Fruit fly (Drosophila melanogaster) whole organism, embryonic: ENCODE data around the gene Rab14.

Experiments
- Adf1 ChIP-seq: fragments of 200-800 bp; sonication (Bioruptor generic); IDR thresholded peaks from 2 replicates; pipeline ENCODE4 v1.3.6; 2022; ENCODE audit warnings: missing biosample characterization, missing genetic modification characterization
- Blimp-1 ChIP-seq: fragments of 200-800 bp; sonication (Bioruptor generic); optimal IDR thresholded peaks from 3 replicates; lab custom pipeline; 2018; ENCODE audit warnings: missing biosample characterization, missing genetic modification characterization, mild to moderate bottlenecking, moderate library complexity, missing genetic modification reagents
- CG11085 ChIP-seq: fragments of 200-800 bp; sonication (Bioruptor generic); IDR thresholded peaks from 2 replicates; pipeline ENCODE4 v1.3.6; 2022; ENCODE audit warnings: missing biosample characterization, missing genetic modification characterization
- CG11398 ChIP-seq: fragments of 200-800 bp; sonication (Bioruptor generic); optimal IDR thresholded peaks from 2 replicates; lab custom pipeline; 2016; ENCODE audit warnings: missing biosample characterization, missing genetic modification characterization
- CG11560 ChIP-seq: fragments of 200-800 bp; sonication (Bioruptor generic); IDR thresholded peaks from 3 replicates; pipeline ENCODE4 v1.3.6; 2022; ENCODE audit warnings: missing biosample characterization, missing genetic modification characterization
- CG11695 ChIP-seq: fragments of 200-800 bp; sonication (Bioruptor generic); IDR thresholded peaks from 3 replicates; pipeline ENCODE4 v1.3.6; 2022; ENCODE audit warnings: missing biosample characterization, missing genetic modification characterization
- CG13424 ChIP-seq: fragments of 200-800 bp; sonication (Bioruptor generic); optimal IDR thresholded peaks from 2 replicates; lab custom pipeline; 2019; ENCODE audit warnings: missing biosample characterization, mild to moderate bottlenecking, missing genetic modification characterization, moderate library complexity
- CG14014 ChIP-seq: fragments of 200-800 bp; sonication (Bioruptor generic); IDR thresholded peaks from 2 replicates; pipeline ENCODE4 v1.3.6; 2022; ENCODE audit warnings: missing biosample characterization, missing genetic modification characterization
- CG15269 ChIP-seq: fragments of 200-800 bp; sonication (Bioruptor generic); optimal IDR thresholded peaks from 2 replicates; lab custom pipeline; 2018; ENCODE audit warnings: missing biosample characterization, mild to moderate bottlenecking, missing genetic modification characterization, moderate library complexity
- CG16815 ChIP-seq: fragments of 200-800 bp; sonication (Bioruptor generic); optimal IDR thresholded peaks from 3 replicates; lab custom pipeline; 2017; ENCODE audit warnings: missing biosample characterization, mild to moderate bottlenecking, missing genetic modification characterization
- CG17359 ChIP-seq: fragments of 200-800 bp; sonication (Bioruptor generic); optimal IDR thresholded peaks from 3 replicates; lab custom pipeline; 2018; ENCODE audit warnings: missing biosample characterization, mild to moderate bottlenecking, missing genetic modification characterization, moderate library complexity
- CG18764 ChIP-seq: fragments of 200-800 bp; sonication (Bioruptor generic); optimal IDR thresholded peaks from 3 replicates; lab custom pipeline; 2016; ENCODE audit warnings: missing biosample characterization, missing genetic modification characterization
- CG3065 ChIP-seq: fragments of 200-800 bp; sonication (Bioruptor generic); optimal IDR thresholded peaks from 2 replicates; lab custom pipeline; 2016; ENCODE audit warnings: missing biosample characterization, missing genetic modification characterization
- CG33557 ChIP-seq: fragments of 200-800 bp; sonication (Bioruptor generic); optimal IDR thresholded peaks from 2 replicates; lab custom pipeline; 2019; ENCODE audit warnings: missing biosample characterization, mild to moderate bottlenecking, missing genetic modification characterization, moderate library complexity
- CG3407 ChIP-seq: fragments of 200-800 bp; sonication (Bioruptor generic); optimal IDR thresholded peaks from 2 replicates; lab custom pipeline; 2018; ENCODE audit warnings: missing biosample characterization, mild to moderate bottlenecking, missing genetic modification characterization
- CG3995 ChIP-seq: fragments of 200-800 bp; sonication (Bioruptor generic); optimal IDR thresholded peaks from 3 replicates; lab custom pipeline; 2016; ENCODE audit warnings: missing biosample characterization, missing genetic modification characterization
- CG4730 ChIP-seq: fragments of 200-800 bp; sonication (Bioruptor generic); IDR thresholded peaks from 2 replicates; pipeline ENCODE4 v1.3.6; 2022; ENCODE audit warnings: missing biosample characterization, missing genetic modification characterization
- CG4820 ChIP-seq: fragments of 200-800 bp; sonication (Bioruptor generic); optimal IDR thresholded peaks from 3 replicates; lab custom pipeline; 2016; ENCODE audit warnings: missing biosample characterization, missing genetic modification characterization
- CG7987 ChIP-seq: fragments of 200-800 bp; sonication (Bioruptor generic); optimal IDR thresholded peaks from 2 replicates; lab custom pipeline; 2018; ENCODE audit warnings: missing biosample characterization, mild to moderate bottlenecking, missing genetic modification characterization, moderate library complexity
- CG8290 ChIP-seq, 3 experiments: fragments of 200-800 bp; sonication (Bioruptor generic); optimal IDR thresholded peaks; 2 replicates each; lab custom pipeline; 2016 to 2019; ENCODE audit warnings: missing biosample characterization in 3 of 3, missing genetic modification characterization in 3 of 3, mild to moderate bottlenecking in 2 of 3, moderate library complexity in 1 of 3
- Deaf1 ChIP-seq: fragments of 200-800 bp; optimal IDR thresholded peaks from 3 replicates; lab custom pipeline; 2019; ENCODE audit warnings: missing biosample characterization, mild to moderate bottlenecking, missing genetic modification characterization, moderate library complexity
- Dp ChIP-seq: fragments of 200-800 bp; sonication (Bioruptor generic); optimal IDR thresholded peaks from 2 replicates; lab custom pipeline; 2018; ENCODE audit warnings: missing biosample characterization, mild to moderate bottlenecking, missing genetic modification characterization, moderate library complexity
- Ets97D ChIP-seq: fragments of 200-800 bp; sonication (Bioruptor generic); optimal IDR thresholded peaks from 3 replicates; lab custom pipeline; 2016; ENCODE audit warnings: missing biosample characterization, missing genetic modification characterization
- Fer1 ChIP-seq: fragments of 200-800 bp; sonication (Bioruptor generic); optimal IDR thresholded peaks from 2 replicates; lab custom pipeline; 2017; ENCODE audit warnings: missing biosample characterization, mild to moderate bottlenecking, missing genetic modification characterization
- HHEX ChIP-seq: fragments of 200-800 bp; sonication (Bioruptor generic); optimal IDR thresholded peaks from 3 replicates; lab custom pipeline; 2017; ENCODE audit warnings: missing biosample characterization, mild to moderate bottlenecking, missing genetic modification characterization, missing genetic modification reagents
- Hey ChIP-seq: fragments of 200-800 bp; sonication (Bioruptor generic); optimal IDR thresholded peaks from 3 replicates; lab custom pipeline; 2018; ENCODE audit warnings: missing biosample characterization, mild to moderate bottlenecking, missing genetic modification characterization
- HmgZ ChIP-seq: fragments of 200-800 bp; sonication (Bioruptor generic); optimal IDR thresholded peaks from 2 replicates; lab custom pipeline; 2018; ENCODE audit warnings: missing biosample characterization, mild to moderate bottlenecking, missing genetic modification characterization
- Jarid2 ChIP-seq: fragments of 200-800 bp; sonication (Bioruptor generic); optimal IDR thresholded peaks from 3 replicates; lab custom pipeline; 2017; ENCODE audit warnings: mild to moderate bottlenecking, missing biosample characterization, missing genetic modification reagents, missing genetic modification characterization
- Kr ChIP-seq: fragments of 200-800 bp; sonication (Bioruptor generic); optimal IDR thresholded peaks from 2 replicates; lab custom pipeline; 2017; ENCODE audit warnings: missing biosample characterization, mild to moderate bottlenecking, missing genetic modification characterization
- Lim3 ChIP-seq: fragments of 200-800 bp; sonication (Bioruptor generic); IDR thresholded peaks from 2 replicates; pipeline ENCODE4 v1.3.6; 2022; ENCODE audit warnings: missing biosample characterization, missing genetic modification characterization
- Lpt ChIP-seq: fragments of >200 bp; optimal IDR thresholded peaks from 2 replicates; lab custom pipeline; 2018; ENCODE audit warnings: missing biosample characterization, missing genetic modification characterization
- Poxn ChIP-seq: fragments of 200-800 bp; sonication (Bioruptor generic); IDR thresholded peaks from 2 replicates; pipeline ENCODE4 v1.3.6; 2022; ENCODE audit warnings: missing biosample characterization, missing genetic modification characterization
- Sox100B ChIP-seq: fragments of 200-800 bp; sonication (Bioruptor generic); optimal IDR thresholded peaks from 3 replicates; lab custom pipeline; 2018; ENCODE audit warnings: missing biosample characterization, mild to moderate bottlenecking, missing genetic modification characterization
- Tbp ChIP-seq: fragments of >200 bp; optimal IDR thresholded peaks from 2 replicates; lab custom pipeline; 2018; ENCODE audit warnings: missing biosample characterization, missing genetic modification characterization
- YL-1 ChIP-seq: fragments of 200-800 bp; sonication (Bioruptor generic); optimal IDR thresholded peaks from 3 replicates; lab custom pipeline; 2017; ENCODE audit warnings: missing biosample characterization, mild to moderate bottlenecking, missing genetic modification characterization
- bigmax ChIP-seq: fragments of 200-800 bp; sonication (Bioruptor generic); optimal IDR thresholded peaks from 2 replicates; lab custom pipeline; 2018; ENCODE audit warnings: missing biosample characterization, mild to moderate bottlenecking, missing genetic modification characterization
- btn ChIP-seq: fragments of 200-800 bp; sonication (Bioruptor generic); optimal IDR thresholded peaks from 2 replicates; lab custom pipeline; 2016; ENCODE audit warnings: missing biosample characterization, missing genetic modification characterization
- chinmo ChIP-seq: fragments of 200-800 bp; sonication (Bioruptor generic); IDR thresholded peaks from 4 replicates; pipeline ENCODE4 v1.3.6; 2022; ENCODE audit warnings: missing biosample characterization, missing genetic modification characterization; ENCODE audit not compliant: partially characterized antibody
- corto ChIP-seq: fragments of 200-800 bp; sonication (Bioruptor generic); optimal IDR thresholded peaks from 2 replicates; lab custom pipeline; 2016; ENCODE audit warnings: missing biosample characterization, mild to moderate bottlenecking, missing genetic modification characterization, moderate library complexity
- dati ChIP-seq: fragments of 200-800 bp; sonication (Bioruptor generic); IDR thresholded peaks from 2 replicates; pipeline ENCODE4 v1.3.6; 2022; ENCODE audit warnings: missing biosample characterization, missing genetic modification characterization
- dpn ChIP-seq, 2 experiments: fragments of 200-800 bp; sonication (Bioruptor generic); optimal IDR thresholded peaks; 3 replicates each; lab custom pipeline; 2016; ENCODE audit warnings: missing biosample characterization in 2 of 2, missing genetic modification characterization in 2 of 2
- lbe ChIP-seq: fragments of 200-800 bp; sonication (Bioruptor generic); optimal IDR thresholded peaks from 2 replicates; lab custom pipeline; 2016; ENCODE audit warnings: missing biosample characterization, mild to moderate bottlenecking, missing genetic modification characterization
- nerfin-1 ChIP-seq: fragments of 200-800 bp; sonication (Bioruptor generic); optimal IDR thresholded peaks from 3 replicates; lab custom pipeline; 2019; ENCODE audit warnings: missing biosample characterization, mild to moderate bottlenecking, missing genetic modification characterization, moderate library complexity
- so ChIP-seq: fragments of 200-800 bp; sonication (Bioruptor generic); IDR thresholded peaks from 3 replicates; pipeline ENCODE4 v1.3.6; 2022; ENCODE audit warnings: missing biosample characterization, missing genetic modification characterization
- stc ChIP-seq: fragments of 200-800 bp; sonication (Bioruptor generic); IDR thresholded peaks from 2 replicates; pipeline ENCODE4 v1.3.6; 2022; ENCODE audit warnings: missing biosample characterization, missing genetic modification characterization
- trem ChIP-seq: fragments of 200-800 bp; optimal IDR thresholded peaks from 3 replicates; lab custom pipeline; 2019; ENCODE audit warnings: missing biosample characterization, mild to moderate bottlenecking, missing genetic modification characterization, moderate library complexity
- trh ChIP-seq: fragments of 200-800 bp; sonication (Bioruptor generic); optimal IDR thresholded peaks from 2 replicates; lab custom pipeline; 2016; ENCODE audit warnings: missing biosample characterization, missing genetic modification characterization
- wdn ChIP-seq: fragments of 200-800 bp; sonication (Bioruptor generic); IDR thresholded peaks from 2 replicates; pipeline ENCODE4 v1.3.6; 2022; ENCODE audit warnings: missing biosample characterization, missing genetic modification characterization
- zen2 ChIP-seq: fragments of 200-800 bp; sonication (Bioruptor generic); IDR thresholded peaks from 3 replicates; pipeline ENCODE4 v1.3.6; 2022; ENCODE audit warnings: missing biosample characterization, missing genetic modification characterization; ENCODE audit not compliant: partially characterized antibody
- zf30C ChIP-seq: fragments of 200-800 bp; sonication (Bioruptor generic); optimal IDR thresholded peaks from 3 replicates; lab custom pipeline; 2018; ENCODE audit warnings: missing biosample characterization, mild to moderate bottlenecking, missing genetic modification characterization

Gene Rab14

DNA sequence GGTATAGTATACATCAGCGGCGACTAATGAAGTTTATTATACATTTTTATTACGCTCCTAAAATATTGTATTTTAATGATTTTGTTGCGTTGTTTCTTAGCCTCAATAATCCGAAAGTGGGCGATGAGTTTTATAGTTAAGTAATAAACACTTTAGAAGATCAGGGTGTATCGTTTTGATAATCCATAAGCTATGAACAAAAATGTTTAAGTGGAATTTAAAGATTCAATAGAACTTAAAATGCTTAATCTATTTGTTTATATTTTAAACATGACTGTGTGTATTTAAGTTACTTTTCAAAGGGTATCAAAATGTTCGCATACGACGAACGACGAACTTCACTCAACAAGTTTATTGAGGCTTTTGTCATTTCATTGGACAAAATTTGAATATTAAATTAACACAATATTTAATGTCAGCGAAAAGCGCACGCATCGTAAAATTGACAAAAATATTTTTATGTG lies 17.3 kb downstream of the Rab14 start (continued):
- TF ChIP-seq CG4730 (GFP tag; lab: Robert Waterston, UW) (peak; percentile 53; the same call in 1 of the 2 replicates), dpn (GFP tag; optimal IDR thresholded peaks at IDR 0.05; lab: Kevin White, UChicago) (peak; percentile 54 to 78), corto (GFP tag; lab: Kevin White, UChicago) (no peak), CG11695 (GFP tag; lab: Robert Waterston, UW) (peak; percentile 81; the same call in 2 of the 3 replicates), HHEX (GFP tag; lab: Kevin White, UChicago) (no peak), Kr (GFP tag; lab: Kevin White, UChicago) (no peak), stc (GFP tag; lab: Robert Waterston, UW) (peak; percentile 75), CG18764 (GFP tag; lab: Kevin White, UChicago) (no peak), Hey (tag; lab: Kevin White, UChicago) (no peak), trh (no peak), YL-1 (GFP tag; lab: Kevin White, UChicago) (no peak), lbe (GFP tag; lab: Kevin White, UChicago) (no peak), CG33557 (GFP tag; lab: Kevin White, UChicago) (no peak), CG3065 (GFP tag; lab: Kevin White, UChicago) (no peak), Tbp (GFP tag; lab: Kevin White, UChicago) (no peak), Ets97D (GFP tag; lab: Kevin White, UChicago) (peak; percentile 8), CG16815 (GFP tag; lab: Kevin White, UChicago) (no peak), Deaf1 (peak; percentile 63), Sox100B (GFP tag; lab: Kevin White, UChicago) (peak; percentile 61), CG15269 (tag; lab: Kevin White, UChicago) (peak; percentile 89), CG3407 (GFP tag; lab: Kevin White, UChicago) (peak; percentile 26), CG11560 (tag; lab: Robert Waterston, UW) (peak; percentile 50; the same call in 1 of the 3 replicates), zen2 (GFP tag; lab: Robert Waterston, UW) (no peak), zf30C (GFP tag; lab: Kevin White, UChicago) (no peak), CG8290 (GFP tag; optimal IDR thresholded peaks at IDR 0.05; lab: Kevin White, UChicago) (no peak), CG8290 (tag; optimal IDR thresholded peaks at IDR 0.05; lab: Kevin White, UChicago) (peak in 1 of 2 experiments; percentile 77), Blimp-1 (GFP tag; lab: Kevin White, UChicago) (peak; percentile 26), Adf1 (GFP tag; lab: Robert Waterston, UW) (no peak; the same call in 1 of the 2 replicates), bigmax (GFP tag; lab: Kevin White, UChicago) (no peak), Lim3 (GFP tag; lab: Robert Waterston, UW) (peak; percentile 8; the same call in 1 of the 2 replicates), so (peak; percentile 66; the same call in 2 of the 3 replicates), wdn (GFP tag; lab: Robert Waterston, UW) (peak; percentile 52; the same call in 1 of the 2 replicates), CG17359 (tag; lab: Kevin White, UChicago) (peak; percentile 70), nerfin-1 (tag; lab: Kevin White, UChicago) (no peak), Dp (GFP tag; lab: Kevin White, UChicago) (no peak), CG13424 (peak; percentile 89), chinmo (GFP tag; lab: Robert Waterston, UW) (no peak), CG3995 (GFP tag; lab: Kevin White, UChicago) (no peak), CG14014 (GFP tag; lab: Robert Waterston, UW) (peak; percentile 83), trem (no peak), HmgZ (peak; percentile 55), Poxn (0 out of 2 replicates have a peak, but pooled peaks have one; percentile 40), Lpt (no peak), CG7987 (no peak), Jarid2 (GFP tag; lab: Kevin White, UChicago) (peak; percentile 5), CG4820 (GFP tag; lab: Kevin White, UChicago) (no peak), CG11398 (GFP tag; lab: Kevin White, UChicago) (peak; percentile 14), btn (GFP tag; lab: Kevin White, UChicago) (no peak), CG11085 (no peak), Fer1 (GFP tag; lab: Kevin White, UChicago) (peak; percentile 12), dati (GFP tag; lab: Robert Waterston, UW) (no peak)
